Fruit fly (Drosophila melanogaster): ENCODE results near the gene CG5909.

DNA sequence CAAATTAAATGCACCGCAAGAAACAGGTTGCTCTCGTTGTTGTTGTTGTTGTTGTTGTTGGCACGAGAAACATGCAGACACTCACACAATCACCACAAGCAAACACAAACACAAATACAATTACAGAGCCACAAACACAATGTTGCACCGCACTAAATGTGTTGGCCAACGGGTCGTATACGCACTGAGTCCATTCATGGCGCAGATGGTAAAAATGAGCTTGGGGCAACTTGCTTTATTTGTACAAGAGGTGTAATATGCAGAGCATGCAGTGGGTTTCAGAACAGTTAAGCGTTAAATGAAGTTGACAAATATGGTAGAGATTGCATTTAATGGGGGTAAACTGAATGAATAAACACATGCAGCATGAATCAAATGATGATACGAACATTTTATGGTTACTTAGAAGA, 23.0 kb upstream of the CG5909 start:
- no peak for TF ChIP-seq insv (optimal IDR thresholded peaks at IDR 0.05)
- no peak for TF ChIP-seq ttk (optimal IDR thresholded peaks at IDR 0.05)

Measured in Kc167 (cell line).